Fruit fly (Drosophila melanogaster) whole organism, adult: ENCODE data around the gene CG42588.

Experiments
- CG11617 ChIP-seq: fragments of 200-800 bp; sonication (Bioruptor generic); optimal IDR thresholded peaks from 2 replicates; lab custom pipeline; 2017; ENCODE audit warnings: mild to moderate bottlenecking, missing biosample characterization, missing genetic modification reagents, missing genetic modification characterization
- CG1620 ChIP-seq: fragments of 200-800 bp; sonication (Bioruptor generic); optimal IDR thresholded peaks from 2 replicates; lab custom pipeline; 2016; ENCODE audit warnings: missing biosample characterization, missing genetic modification characterization
- CG33017 ChIP-seq: fragments of 200-800 bp; sonication (Bioruptor generic); optimal IDR thresholded peaks from 2 replicates; lab custom pipeline; 2018; ENCODE audit warnings: missing biosample characterization, mild to moderate bottlenecking, missing genetic modification characterization, moderate library complexity
- CG5204 ChIP-seq: fragments of 200-800 bp; sonication (Bioruptor generic); optimal IDR thresholded peaks from 2 replicates; lab custom pipeline; 2016; ENCODE audit warnings: missing biosample characterization, missing genetic modification characterization
- CG7045 ChIP-seq: fragments of 200-800 bp; sonication (Bioruptor generic); optimal IDR thresholded peaks from 2 replicates; lab custom pipeline; 2017; ENCODE audit warnings: missing biosample characterization, mild to moderate bottlenecking, missing genetic modification characterization
- CG7101 ChIP-seq: fragments of 200-800 bp; sonication (Bioruptor generic); optimal IDR thresholded peaks from 2 replicates; lab custom pipeline; 2018; ENCODE audit warnings: missing biosample characterization, mild to moderate bottlenecking, missing genetic modification characterization, moderate library complexity
- Clk ChIP-seq: fragments of 200-800 bp; sonication (Bioruptor generic); optimal IDR thresholded peaks from 2 replicates; lab custom pipeline; 2017; ENCODE audit warnings: missing biosample characterization, missing genetic modification characterization
- Hr96 ChIP-seq: fragments of 200-800 bp; sonication (Bioruptor generic); optimal IDR thresholded peaks from 2 replicates; lab custom pipeline; 2016; ENCODE audit warnings: missing biosample characterization, missing genetic modification characterization
- bab1 ChIP-seq: fragments of 200-800 bp; sonication (Bioruptor generic); optimal IDR thresholded peaks from 3 replicates; lab custom pipeline; 2019; ENCODE audit warnings: missing biosample characterization, mild to moderate bottlenecking, missing genetic modification characterization, moderate library complexity
- cnc ChIP-seq, 2 experiments: fragments of >200 bp; optimal IDR thresholded peaks; 2 replicates each; lab custom pipeline; 2017
- kay ChIP-seq: fragments of 200-800 bp; sonication (Bioruptor generic); peaks from one replicate; lab custom pipeline; 2016; ENCODE audit warnings: missing biosample characterization, missing genetic modification characterization, borderline replicate concordance
- tj ChIP-seq: fragments of 200-800 bp; sonication (Bioruptor generic); optimal IDR thresholded peaks from 3 replicates; lab custom pipeline; 2017; ENCODE audit warnings: missing biosample characterization, mild to moderate bottlenecking, missing genetic modification characterization, moderate library complexity

DNA sequence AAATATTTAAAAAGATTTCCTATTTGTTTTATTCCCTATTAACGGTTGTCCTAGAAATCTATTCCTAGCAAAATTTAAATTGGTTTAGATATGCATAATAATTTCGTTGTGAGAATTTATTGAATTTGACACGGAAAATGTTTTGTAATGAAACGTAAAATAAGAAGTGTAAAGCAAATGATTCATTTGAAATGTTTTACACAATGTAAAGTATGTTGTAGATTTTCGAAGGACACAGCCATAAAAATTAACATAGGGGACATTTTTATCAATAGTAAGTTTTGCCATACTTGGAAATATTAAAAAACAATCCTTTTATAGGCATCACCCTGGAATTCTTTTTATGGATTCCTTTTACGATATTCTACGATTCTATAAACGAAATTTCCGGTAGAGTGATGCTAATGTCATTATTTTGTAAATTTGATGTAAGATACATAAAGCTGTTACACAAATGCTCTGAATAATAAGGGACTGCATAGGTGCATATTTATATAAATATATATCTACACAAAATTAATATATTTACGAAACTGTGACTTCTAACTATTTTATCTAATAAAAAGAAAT is 43.6 kb downstream of the CG42588 start:
- TF ChIP-seq CG7045 (GFP tag; lab: Kevin White, UChicago) (no peak), CG33017 (tag; lab: Kevin White, UChicago) (no peak), CG11617 (GFP tag; lab: Kevin White, UChicago) (no peak), CG1620 (no peak), kay (no peak), Hr96 (GFP tag; lab: Kevin White, UChicago) (no peak), CG5204 (GFP tag; lab: Kevin White, UChicago) (no peak), tj (GFP tag; lab: Kevin White, UChicago) (no peak), Clk (GFP tag; lab: Kevin White, UChicago) (no peak), CG7101 (tag; lab: Kevin White, UChicago) (no peak), bab1 (GFP tag; lab: Kevin White, UChicago) (no peak), cnc (optimal IDR thresholded peaks at IDR 0.05; lab: Kevin White, UChicago) (no peak)
